Fruit fly (Drosophila melanogaster) whole organism, embryonic: Measurements from ENCODE around the gene Golgin84.

ENCODE experiments used
- Abd-B ChIP-seq: fragments of 200-800 bp; sonication (Bioruptor generic); optimal IDR thresholded peaks from 2 replicates; lab custom pipeline; 2018; ENCODE audit warnings: missing biosample characterization, mild to moderate bottlenecking, missing genetic modification characterization, moderate library complexity
- Atf3 ChIP-seq: fragments of 200-800 bp; sonication (Bioruptor generic); optimal IDR thresholded peaks from 3 replicates; lab custom pipeline; 2016; ENCODE audit warnings: missing biosample characterization, missing genetic modification characterization
- B-H1 ChIP-seq: fragments of 200-800 bp; sonication (Bioruptor generic); IDR thresholded peaks from 3 replicates; pipeline ENCODE4 v1.3.6; 2022; ENCODE audit warnings: missing biosample characterization, missing genetic modification characterization
- CG10147 ChIP-seq: fragments of 200-800 bp; sonication (Bioruptor generic); optimal IDR thresholded peaks from 2 replicates; lab custom pipeline; 2019; ENCODE audit warnings: missing biosample characterization, mild to moderate bottlenecking, missing genetic modification characterization, moderate library complexity
- CG10543 ChIP-seq: fragments of 200-800 bp; sonication (Bioruptor generic); optimal IDR thresholded peaks from 3 replicates; lab custom pipeline; 2017; ENCODE audit warnings: missing biosample characterization, mild to moderate bottlenecking, missing genetic modification characterization, moderate library complexity
- CG10959 ChIP-seq: fragments of 200-800 bp; sonication (Bioruptor generic); IDR thresholded peaks from 2 replicates; pipeline ENCODE4 v1.3.6; 2022; ENCODE audit warnings: missing biosample characterization, missing genetic modification characterization
- CG13123 ChIP-seq: fragments of 200-800 bp; sonication (Bioruptor generic); optimal IDR thresholded peaks from 2 replicates; lab custom pipeline; 2016; ENCODE audit warnings: missing biosample characterization, missing genetic modification characterization
- CG15011 ChIP-seq: fragments of 200-800 bp; sonication (Bioruptor generic); optimal IDR thresholded peaks from 3 replicates; lab custom pipeline; 2018; ENCODE audit warnings: missing biosample characterization, mild to moderate bottlenecking, missing genetic modification characterization
- CG17361 ChIP-seq: fragments of 200-800 bp; sonication (Bioruptor generic); IDR thresholded peaks from 3 replicates; pipeline ENCODE4 v1.3.6; 2022; ENCODE audit warnings: missing biosample characterization, missing genetic modification characterization
- CG1832 ChIP-seq: fragments of 200-800 bp; sonication (Bioruptor generic); optimal IDR thresholded peaks from 2 replicates; lab custom pipeline; 2017; ENCODE audit warnings: missing biosample characterization, mild to moderate bottlenecking, missing genetic modification characterization, inconsistent platforms
- CG33213 ChIP-seq: fragments of 200-800 bp; sonication (Bioruptor generic); optimal IDR thresholded peaks from 3 replicates; lab custom pipeline; 2016; ENCODE audit warnings: missing biosample characterization, missing genetic modification characterization
- CG4328 ChIP-seq: fragments of 200-800 bp; sonication (Bioruptor generic); optimal IDR thresholded peaks from 3 replicates; lab custom pipeline; 2017; ENCODE audit warnings: missing biosample characterization, missing genetic modification reagents, missing genetic modification characterization
- CG43689 ChIP-seq: fragments of 200-800 bp; sonication (Bioruptor generic); IDR thresholded peaks from 2 replicates; pipeline ENCODE4 v1.3.6; 2022; ENCODE audit warnings: missing biosample characterization, missing genetic modification characterization
- CG8924 ChIP-seq: fragments of 200-800 bp; optimal IDR thresholded peaks from 3 replicates; lab custom pipeline; 2019; ENCODE audit warnings: missing biosample characterization, mild to moderate bottlenecking, missing genetic modification characterization, moderate library complexity
- CG9437 ChIP-seq: fragments of 200-800 bp; sonication (Bioruptor generic); optimal IDR thresholded peaks from 2 replicates; lab custom pipeline; 2018; ENCODE audit warnings: missing biosample characterization, mild to moderate bottlenecking, missing genetic modification characterization
- CG9797 ChIP-seq: fragments of 200-800 bp; sonication (Bioruptor generic); optimal IDR thresholded peaks from 3 replicates; lab custom pipeline; 2018; ENCODE audit warnings: missing biosample characterization, mild to moderate bottlenecking, missing genetic modification characterization
- Dbx ChIP-seq: fragments of 200-800 bp; sonication (Bioruptor generic); IDR thresholded peaks from 3 replicates; pipeline ENCODE4 v1.3.6; 2022; ENCODE audit warnings: missing biosample characterization, missing genetic modification characterization
- Doc2 ChIP-seq: fragments of 200-800 bp; sonication (Bioruptor generic); IDR thresholded peaks from 2 replicates; pipeline ENCODE4 v1.3.6; 2022; ENCODE audit warnings: missing biosample characterization, missing genetic modification characterization
- Eip74EF ChIP-seq, 2 experiments: fragments of 200-800 bp in 1 of 2; fragments of >200 bp in 1 of 2; sonication (Bioruptor generic) in 1 of 2; optimal IDR thresholded peaks; 2 replicates each; lab custom pipeline; 2017 to 2019; ENCODE audit warnings: missing biosample characterization in 2 of 2, missing genetic modification characterization in 2 of 2, mild to moderate bottlenecking in 1 of 2, moderate library complexity in 1 of 2
- Hmr ChIP-seq: fragments of 200-800 bp; sonication (Bioruptor generic); optimal IDR thresholded peaks from 3 replicates; lab custom pipeline; 2017; ENCODE audit warnings: mild to moderate bottlenecking, missing biosample characterization, missing genetic modification reagents, missing genetic modification characterization
- Hr39 ChIP-seq: fragments of >200 bp; optimal IDR thresholded peaks from 2 replicates; lab custom pipeline; 2017
- Myb ChIP-seq: fragments of 200-800 bp; sonication (Bioruptor generic); optimal IDR thresholded peaks from 2 replicates; lab custom pipeline; 2016; ENCODE audit warnings: missing biosample characterization, missing genetic modification characterization
- NC2α ChIP-seq: fragments of 200-800 bp; sonication (Bioruptor generic); optimal IDR thresholded peaks from 2 replicates; lab custom pipeline; 2016; ENCODE audit warnings: missing biosample characterization, missing genetic modification characterization
- Poxn ChIP-seq: fragments of 200-800 bp; sonication (Bioruptor generic); IDR thresholded peaks from 2 replicates; pipeline ENCODE4 v1.3.6; 2022; ENCODE audit warnings: missing biosample characterization, missing genetic modification characterization
- Side ChIP-seq: fragments of 200-800 bp; sonication (Bioruptor generic); optimal IDR thresholded peaks from 2 replicates; lab custom pipeline; 2016; ENCODE audit warnings: missing biosample characterization, missing genetic modification characterization
- Sin3A ChIP-seq: fragments of >200 bp; optimal IDR thresholded peaks from 2 replicates; lab custom pipeline; 2018
- Sry-β ChIP-seq: fragments of 200-800 bp; sonication (Bioruptor generic); optimal IDR thresholded peaks from 2 replicates; lab custom pipeline; 2018; ENCODE audit warnings: missing biosample characterization, mild to moderate bottlenecking, missing genetic modification characterization, moderate library complexity
- TFAM ChIP-seq: fragments of 200-800 bp; sonication (Bioruptor generic); optimal IDR thresholded peaks from 2 replicates; lab custom pipeline; 2017; ENCODE audit warnings: missing biosample characterization, missing genetic modification characterization, inconsistent platforms
- Usf ChIP-seq: fragments of 200-800 bp; sonication (Bioruptor generic); optimal IDR thresholded peaks from 2 replicates; lab custom pipeline; 2017; ENCODE audit warnings: missing genotype, missing biosample characterization, missing genetic modification characterization
- abd-A ChIP-seq: fragments of 200-800 bp; sonication (Bioruptor generic); optimal IDR thresholded peaks from 3 replicates; lab custom pipeline; 2019; ENCODE audit warnings: missing biosample characterization, mild to moderate bottlenecking, missing genetic modification characterization, moderate library complexity
- ac ChIP-seq: fragments of 200-800 bp; sonication (Bioruptor generic); optimal IDR thresholded peaks from 3 replicates; lab custom pipeline; 2017; ENCODE audit warnings: missing biosample characterization, mild to moderate bottlenecking, missing genetic modification characterization
- ato ChIP-seq: fragments of 200-800 bp; sonication (Bioruptor generic); IDR thresholded peaks from 2 replicates; pipeline ENCODE4 v1.3.6; 2022; ENCODE audit warnings: missing biosample characterization, missing genetic modification characterization; ENCODE audit not compliant: partially characterized antibody
- chif ChIP-seq, 2 experiments: fragments of 200-800 bp; sonication (Bioruptor generic); optimal IDR thresholded peaks; 3 replicates each; lab custom pipeline; 2016; ENCODE audit warnings: missing biosample characterization in 2 of 2, missing genetic modification characterization in 2 of 2
- cwo ChIP-seq: fragments of 200-800 bp; sonication (Bioruptor generic); optimal IDR thresholded peaks from 3 replicates; lab custom pipeline; 2017; ENCODE audit warnings: missing biosample characterization, missing genetic modification characterization, mild to moderate bottlenecking, moderate library complexity, missing genetic modification reagents
- disco-r ChIP-seq: fragments of 200-800 bp; sonication (Bioruptor generic); optimal IDR thresholded peaks from 2 replicates; lab custom pipeline; 2016; ENCODE audit warnings: missing biosample characterization, missing genetic modification characterization
- ems ChIP-seq: fragments of 200-800 bp; sonication (Bioruptor generic); optimal IDR thresholded peaks from 3 replicates; lab custom pipeline; 2016; ENCODE audit warnings: missing biosample characterization, missing genetic modification characterization
- esg ChIP-seq: fragments of 200-800 bp; sonication (Bioruptor generic); conservative IDR thresholded peaks from 2 replicates; pipeline ENCODE4 v1.3.6; 2022; ENCODE audit warnings: missing biosample characterization, missing genetic modification characterization
- ewg ChIP-seq: fragments of 200-800 bp; sonication (Bioruptor generic); optimal IDR thresholded peaks from 3 replicates; lab custom pipeline; 2017; ENCODE audit warnings: mild to moderate bottlenecking, missing biosample characterization, missing genetic modification reagents, missing genetic modification characterization
- fd3F ChIP-seq: fragments of 200-800 bp; sonication (Bioruptor generic); optimal IDR thresholded peaks from 2 replicates; lab custom pipeline; 2018; ENCODE audit warnings: missing biosample characterization, mild to moderate bottlenecking, missing genetic modification characterization, moderate library complexity
- ftz-f1 ChIP-seq: fragments of 200-800 bp; sonication (Bioruptor generic); optimal IDR thresholded peaks from 2 replicates; lab custom pipeline; 2016; ENCODE audit warnings: missing biosample characterization, missing genetic modification characterization
- gce ChIP-seq: fragments of 200-800 bp; sonication (Bioruptor generic); IDR thresholded peaks from 3 replicates; pipeline ENCODE4 v1.3.6; 2022; ENCODE audit warnings: missing biosample characterization, missing genetic modification characterization
- ken ChIP-seq: fragments of 200-800 bp; sonication (Bioruptor generic); IDR thresholded peaks from 3 replicates; pipeline ENCODE4 v1.3.6; 2022; ENCODE audit warnings: missing biosample characterization, missing genetic modification characterization
- lmd ChIP-seq: fragments of 200-800 bp; sonication (Bioruptor generic); IDR thresholded peaks from 2 replicates; pipeline ENCODE4 v1.3.6; 2022; ENCODE audit warnings: missing biosample characterization, missing genetic modification characterization
- nau ChIP-seq: fragments of 200-800 bp; sonication (Bioruptor generic); optimal IDR thresholded peaks from 3 replicates; lab custom pipeline; 2017; ENCODE audit warnings: missing biosample characterization, mild to moderate bottlenecking, missing genetic modification characterization, missing genetic modification reagents
- odd ChIP-seq: fragments of 200-800 bp; sonication (Bioruptor generic); optimal IDR thresholded peaks from 2 replicates; lab custom pipeline; 2017; ENCODE audit warnings: missing biosample characterization, mild to moderate bottlenecking, missing genetic modification characterization
- onecut ChIP-seq: fragments of 200-800 bp; sonication (Bioruptor generic); IDR thresholded peaks from 2 replicates; pipeline ENCODE4 v1.3.6; 2022; ENCODE audit warnings: missing biosample characterization, missing genetic modification characterization
- pb ChIP-seq: fragments of 200-800 bp; sonication (Bioruptor generic); optimal IDR thresholded peaks from 3 replicates; lab custom pipeline; 2016; ENCODE audit warnings: missing biosample characterization, missing genetic modification characterization
- pros ChIP-seq: fragments of 200-800 bp; sonication (Bioruptor generic); optimal IDR thresholded peaks from 3 replicates; lab custom pipeline; 2019; ENCODE audit warnings: missing biosample characterization, mild to moderate bottlenecking, missing genetic modification characterization, moderate library complexity
- scrt ChIP-seq: fragments of 200-800 bp; sonication (Bioruptor generic); optimal IDR thresholded peaks from 2 replicates; lab custom pipeline; 2018; ENCODE audit warnings: missing biosample characterization, mild to moderate bottlenecking, missing genetic modification characterization, moderate library complexity
- sens-2 ChIP-seq: fragments of 200-800 bp; sonication (Bioruptor generic); IDR thresholded peaks from 2 replicates; pipeline ENCODE4 v1.3.6; 2022; ENCODE audit warnings: missing biosample characterization, missing genetic modification characterization

Golgin84 gene

DNA sequence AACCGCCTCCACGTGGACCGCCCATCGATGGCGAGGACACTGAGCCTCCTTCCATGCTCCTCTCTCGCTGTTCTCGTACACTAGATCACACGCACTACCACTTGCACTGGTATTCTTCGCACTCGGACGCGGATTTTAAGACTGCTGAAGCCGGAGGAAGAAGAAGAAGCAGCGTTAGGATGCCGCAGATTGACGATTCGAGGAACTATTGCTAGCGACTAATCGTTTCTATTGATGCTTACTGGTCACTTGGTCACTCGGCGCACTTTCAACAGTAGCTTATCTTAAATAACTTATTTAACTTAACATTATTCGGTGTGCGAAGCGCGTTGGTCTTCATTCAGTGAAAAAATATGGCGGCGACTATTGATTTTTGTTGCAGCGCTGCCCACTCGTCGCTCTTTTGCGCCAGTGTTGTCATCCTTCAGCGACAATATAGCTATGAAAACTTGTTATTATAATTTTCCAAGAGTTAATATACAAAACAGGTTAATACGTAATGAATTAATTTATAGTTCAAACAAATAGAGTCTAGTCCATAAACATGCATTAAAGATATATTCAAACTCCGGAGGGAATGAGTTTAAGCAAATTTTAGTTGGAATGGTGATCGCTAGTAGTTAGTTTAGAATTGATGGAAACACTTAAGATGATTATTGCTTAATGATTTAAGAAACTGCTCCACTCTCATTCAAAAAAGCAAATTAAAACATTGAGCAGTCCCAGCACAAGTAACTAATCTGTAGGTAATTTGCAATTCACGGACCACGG is 9.1 kb downstream of the Golgin84 start, which contains the start of the genes CG5746 and CG6454 (continued):
- no peak for TF ChIP-seq Eip74EF (GFP tag; optimal IDR thresholded peaks at IDR 0.05; lab: Kevin White, UChicago)
- TF ChIP-seq esg (GFP tag; lab: Robert Waterston, UW) = no peak
- TF ChIP-seq nau (GFP tag; lab: Kevin White, UChicago) = no peak
- no peak for TF ChIP-seq CG10959 (GFP tag; lab: Robert Waterston, UW)
- no peak for TF ChIP-seq abd-A (tag; lab: Kevin White, UChicago)
- TF ChIP-seq Hmr = no peak
- no peak for TF ChIP-seq TFAM
- no peak for TF ChIP-seq CG10543 (GFP tag; lab: Kevin White, UChicago)
- TF ChIP-seq CG13123 = peak; percentile 46
- peak; percentile 18 for TF ChIP-seq Atf3
- TF ChIP-seq pros (GFP tag; lab: Kevin White, UChicago) = no peak
- no peak for TF ChIP-seq Abd-B (GFP tag; lab: Kevin White, UChicago)
- peak in 1 of 2 experiments; percentile 47 for TF ChIP-seq chif (GFP tag; optimal IDR thresholded peaks at IDR 0.05; lab: Kevin White, UChicago)
- TF ChIP-seq gce (GFP tag; lab: Robert Waterston, UW) = no peak
- peak; percentile 40 for TF ChIP-seq ems (GFP tag; lab: Kevin White, UChicago)
- TF ChIP-seq odd (GFP tag; lab: Kevin White, UChicago) = no peak
- no peak for TF ChIP-seq pb
- peak; percentile 100 for TF ChIP-seq onecut (GFP tag; lab: Robert Waterston, UW)
- no peak for TF ChIP-seq ftz-f1 (GFP tag; lab: Kevin White, UChicago)
- TF ChIP-seq NC2α (GFP tag; lab: Kevin White, UChicago) = peak; percentile 29
- no peak for TF ChIP-seq ato
- no peak for TF ChIP-seq Doc2 (GFP tag; lab: Robert Waterston, UW)
- TF ChIP-seq CG15011 = no peak
- peak; percentile 70 for TF ChIP-seq CG9437
- TF ChIP-seq disco-r (GFP tag; lab: Kevin White, UChicago) = no peak
- no peak for TF ChIP-seq CG4328 (GFP tag; lab: Kevin White, UChicago)
- TF ChIP-seq Dbx (GFP tag; lab: Robert Waterston, UW) = 0 out of 3 replicates have a peak, but pooled peaks have one; percentile 48
- no peak for TF ChIP-seq CG1832 (GFP tag; lab: Kevin White, UChicago)
- no peak for TF ChIP-seq CG10147
- peak; percentile 72 for TF ChIP-seq CG8924 (tag; lab: Kevin White, UChicago)
- TF ChIP-seq CG33213 = peak; percentile 24
- no peak for TF ChIP-seq scrt
- no peak for TF ChIP-seq sens-2 (GFP tag; lab: Robert Waterston, UW)
- TF ChIP-seq ewg (GFP tag; lab: Kevin White, UChicago) = no peak
- peak; percentile 12 for TF ChIP-seq Usf (GFP tag; lab: Kevin White, UChicago)
- TF ChIP-seq CG9797 (GFP tag; lab: Kevin White, UChicago) = peak; percentile 61
- no peak for TF ChIP-seq ac (GFP tag; lab: Kevin White, UChicago)
- TF ChIP-seq Poxn (GFP tag; lab: Robert Waterston, UW) = no peak
- TF ChIP-seq B-H1 (GFP tag; lab: Robert Waterston, UW) = no peak
- no peak for TF ChIP-seq CG17361
- TF ChIP-seq ken (GFP tag; lab: Robert Waterston, UW) = no peak
- no peak for TF ChIP-seq Hr39 (lab: Kevin White, UChicago)
- no peak for TF ChIP-seq cwo (GFP tag; lab: Kevin White, UChicago)
- TF ChIP-seq CG43689 (GFP tag; lab: Robert Waterston, UW) = no peak
- peak; percentile 28 for TF ChIP-seq Side (GFP tag; lab: Kevin White, UChicago)
- peak; percentile 48 for TF ChIP-seq Myb (GFP tag; lab: Kevin White, UChicago)
- TF ChIP-seq Sin3A (lab: Kevin White, UChicago) = peak; percentile 68
- TF ChIP-seq fd3F (GFP tag; lab: Kevin White, UChicago) = peak; percentile 39
- TF ChIP-seq Sry-β (GFP tag; lab: Kevin White, UChicago) = peak; percentile 85
- TF ChIP-seq lmd = peak; percentile 39; the same call in 1 of the 2 replicates
